Worm (Caenorhabditis elegans): ENCODE measurements around the gene mlc-5.
A peak's percentile ranks its signal among the peaks of the same experiment; 100 is the strongest.

The mlc-5 gene

DNA sequence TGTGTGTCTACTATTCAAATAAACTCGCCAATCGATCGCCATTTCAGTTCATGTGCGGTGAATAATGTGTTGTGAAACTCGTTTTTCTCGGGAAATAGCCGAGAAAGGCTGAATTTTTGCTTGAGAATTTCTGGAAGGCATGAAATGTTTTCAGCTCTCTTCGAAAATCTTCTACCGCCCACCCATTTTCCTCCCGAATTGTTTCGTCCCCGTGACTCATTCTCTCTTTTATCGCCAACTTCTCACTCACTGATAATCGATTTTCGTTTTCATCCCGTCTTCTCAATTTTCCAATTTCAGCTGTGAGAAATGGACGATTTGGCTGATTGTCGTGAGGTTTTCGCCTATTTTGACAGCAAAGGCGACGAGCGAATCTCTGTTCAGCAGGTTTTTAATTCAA is at the start of gene mlc-5:
mlc-5 (plus strand) TSS at position 301 of the 400 bp plus-strand sequence.
- no peak for TF ChIP-seq hmg-20 (GFP tag; IDR thresholded peaks at IDR 0.05)
- TF ChIP-seq mxl-1 (tag; optimal IDR thresholded peaks at IDR 0.05): no peak
- TF ChIP-seq attf-6 (GFP tag; IDR thresholded peaks at IDR 0.05): no peak

DNA sequence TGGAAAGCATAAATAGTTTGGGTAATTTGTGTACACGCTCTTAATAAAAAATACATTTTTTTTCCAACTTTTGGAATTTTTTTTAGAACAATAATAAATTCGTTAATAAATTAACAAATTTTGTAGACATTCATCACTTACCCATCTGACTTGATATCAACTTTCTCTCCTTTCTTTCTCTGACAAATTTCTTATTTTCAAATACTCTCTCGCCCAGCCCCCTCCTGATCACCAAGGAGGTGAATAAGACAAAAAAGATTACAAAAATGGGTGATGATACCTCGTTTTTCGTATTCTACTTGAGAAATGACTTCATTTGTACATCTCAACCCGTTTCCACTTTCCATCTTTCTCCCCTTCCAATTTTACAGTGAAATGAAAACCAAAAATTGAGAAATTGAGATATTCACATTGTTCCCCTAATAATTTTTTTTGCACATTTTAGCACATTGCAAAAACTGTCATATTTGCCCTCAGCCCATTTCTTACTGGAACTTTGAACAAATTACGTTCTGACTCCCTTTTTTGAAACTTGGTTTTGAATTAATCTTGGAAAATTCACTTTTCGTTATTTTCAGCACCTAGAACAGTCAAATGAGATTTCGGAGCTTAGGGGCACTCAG is 47.4 kb upstream of the mlc-5 start, which contains the start of gene osm-7:
osm-7 (plus strand) TSS at position 573 of the 623 bp plus-strand sequence.
- TF ChIP-seq akir-1 (GFP tag; optimal IDR thresholded peaks at IDR 0.05): no peak
- TF ChIP-seq K12H6.12 (tag; optimal IDR thresholded peaks at IDR 0.05): no peak
- no peak for TF ChIP-seq tlf-1 (GFP tag; optimal IDR thresholded peaks at IDR 0.05)
- no peak for TF ChIP-seq ztf-25 (GFP tag; IDR thresholded peaks at IDR 0.05)
- TF ChIP-seq aptf-3 (GFP tag; IDR thresholded peaks at IDR 0.05): no peak
- TF ChIP-seq ets-4 (GFP tag; optimal IDR thresholded peaks at IDR 0.05): no peak
- TF ChIP-seq B0261.1 (tag; optimal IDR thresholded peaks at IDR 0.05): no peak
- TF ChIP-seq zim-3 (tag; optimal IDR thresholded peaks at IDR 0.05): no peak
- TF ChIP-seq snpc-1.3 (tag; optimal IDR thresholded peaks at IDR 0.05; ENCODE audit: insufficient read depth): no peak
- TF ChIP-seq lin-35 (GFP tag; optimal IDR thresholded peaks at IDR 0.05): no peak
- TF ChIP-seq ztf-22 (GFP tag; optimal IDR thresholded peaks at IDR 0.05): no peak

DNA sequence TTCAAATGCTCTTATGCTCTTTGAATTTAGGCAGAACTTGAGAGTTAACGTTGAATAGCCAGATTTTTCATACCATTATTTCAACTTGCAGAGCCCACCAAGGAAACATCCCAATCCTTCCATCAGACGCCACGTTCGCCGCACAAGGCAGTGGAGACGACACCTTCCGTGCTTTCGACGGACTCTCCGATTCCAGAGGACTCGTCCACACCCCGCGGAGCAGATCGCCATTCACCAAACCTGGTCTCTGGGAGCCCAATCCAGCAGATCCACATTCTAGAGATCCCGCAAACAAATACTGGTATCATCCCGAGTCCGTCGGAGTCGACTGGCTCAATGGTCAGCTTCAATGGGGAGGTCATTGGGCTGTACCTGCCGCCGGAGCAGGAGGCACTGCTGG is 43.0 kb upstream of the mlc-5 start:
- TF ChIP-seq attf-6 (GFP tag; IDR thresholded peaks at IDR 0.05): no peak
- no peak for TF ChIP-seq D2030.7 (GFP tag; IDR thresholded peaks at IDR 0.05)
- no peak for TF ChIP-seq F33H1.4 (GFP tag; IDR thresholded peaks at IDR 0.05)
- no peak for TF ChIP-seq madf-8 (GFP tag; conservative IDR thresholded peaks at IDR 0.05)
- TF ChIP-seq Y53G8AR.9 (GFP tag; conservative IDR thresholded peaks at IDR 0.05): no peak
- TF ChIP-seq aptf-2 (GFP tag; conservative IDR thresholded peaks at IDR 0.05): 0 out of 2 replicates have a peak, but pooled peaks have one; percentile 12
- peak; percentile 80 for TF ChIP-seq zfh-2 (GFP tag; conservative IDR thresholded peaks at IDR 0.05)
- TF ChIP-seq pha-4 (tag; optimal IDR thresholded peaks at IDR 0.05): no peak

DNA sequence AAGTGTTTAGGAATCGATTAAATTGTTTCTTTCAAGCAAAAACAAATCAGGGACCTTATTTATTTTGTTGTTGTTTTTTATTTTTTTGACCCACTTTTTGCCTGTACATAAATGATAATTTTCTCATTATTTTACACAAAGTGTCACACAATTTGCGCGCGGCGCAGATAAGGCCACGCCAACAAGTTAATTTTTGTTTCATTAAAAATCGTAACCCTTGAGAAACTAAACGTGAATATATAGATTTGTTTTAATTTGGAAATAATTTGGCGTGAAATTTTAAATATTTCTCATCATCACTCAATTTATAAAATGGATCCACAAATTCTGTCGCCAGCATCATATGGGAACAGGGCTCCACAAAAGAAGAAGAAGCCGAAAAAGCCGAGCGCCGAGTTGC is 42.6 kb upstream of the mlc-5 start, which contains the start of gene T05D4.5:
T05D4.5 (plus strand) TSS at position 301 of the 400 bp plus-strand sequence.
- TF ChIP-seq pha-4 (tag; optimal IDR thresholded peaks at IDR 0.05) (no peak), F33H1.4 (GFP tag; IDR thresholded peaks at IDR 0.05) (no peak), Y79H2A.3 (GFP tag; conservative IDR thresholded peaks at IDR 0.05) (no peak), tbp1 (GFP tag; optimal IDR thresholded peaks at IDR 0.05) (no peak), Y95B8A.8 (GFP tag; IDR thresholded peaks at IDR 0.05) (no peak), rpc-1 (optimal IDR thresholded peaks at IDR 0.05) (no peak), rpc-1 (tag; optimal IDR thresholded peaks at IDR 0.05) (no peak), nhr-27 (tag; optimal IDR thresholded peaks at IDR 0.05) (no peak)

DNA sequence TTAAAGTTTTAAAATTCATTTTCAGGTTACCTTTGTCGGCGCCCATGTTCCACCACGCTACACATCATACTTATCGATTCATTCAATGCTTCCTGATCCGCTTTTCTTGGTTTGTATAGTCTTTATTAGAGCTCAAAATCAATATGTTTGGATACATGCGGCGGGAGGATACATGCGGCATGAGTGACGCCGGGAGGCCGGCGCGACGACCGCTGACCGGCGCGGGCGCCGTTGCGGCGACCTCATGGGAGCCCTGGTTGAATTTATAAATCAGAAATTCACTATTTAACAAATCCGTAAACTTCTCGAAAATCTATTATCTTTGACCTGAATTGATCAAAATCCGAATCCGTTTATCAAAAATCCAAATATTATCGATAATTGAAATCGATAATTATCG is 41.4 kb upstream of the mlc-5 start:
- no peak for TF ChIP-seq lin-35 (GFP tag; optimal IDR thresholded peaks at IDR 0.05)
- no peak for TF ChIP-seq F52B5.7 (tag; optimal IDR thresholded peaks at IDR 0.05)
- TF ChIP-seq zfh-2 (GFP tag; conservative IDR thresholded peaks at IDR 0.05): peak; percentile 80
- TF ChIP-seq B0019.2 (GFP tag; conservative IDR thresholded peaks at IDR 0.05): no peak
- no peak for TF ChIP-seq attf-3 (GFP tag; conservative IDR thresholded peaks at IDR 0.05)
- TF ChIP-seq tlf-1 (GFP tag; optimal IDR thresholded peaks at IDR 0.05): no peak
- TF ChIP-seq egrh-3 (GFP tag; IDR thresholded peaks at IDR 0.05): peak; percentile 18; the same call in 1 of the 2 replicates
- no peak for TF ChIP-seq C06A6.2 (GFP tag; conservative IDR thresholded peaks at IDR 0.05)
- TF ChIP-seq hrde-1 (tag; optimal IDR thresholded peaks at IDR 0.05; ENCODE audit: borderline replicate concordance): no peak
- TF ChIP-seq repo-1 (tag; optimal IDR thresholded peaks at IDR 0.05): no peak
- TF ChIP-seq ets-4 (GFP tag; optimal IDR thresholded peaks at IDR 0.05): no peak
- no peak for TF ChIP-seq F57A8.1 (GFP tag; optimal IDR thresholded peaks at IDR 0.05)
- TF ChIP-seq nhr-179 (tag; optimal IDR thresholded peaks at IDR 0.05): no peak
- no peak for TF ChIP-seq cebp-2 (GFP tag; IDR thresholded peaks at IDR 0.05)
- no peak for TF ChIP-seq unc-130 (GFP tag; optimal IDR thresholded peaks at IDR 0.05)
- TF ChIP-seq ceh-27 (GFP tag; optimal IDR thresholded peaks at IDR 0.05): no peak

Data from whole organism, young adult.